Fruit fly (Drosophila melanogaster) whole organism, wandering third instar larva: ENCODE measurements around the gene CG14410.
A peak's percentile ranks its signal among the peaks of the same experiment; 100 is the strongest.

ENCODE experiments used
- Abd-B ChIP-seq: fragments of >200 bp; optimal IDR thresholded peaks from 2 replicates; lab custom pipeline; 2017; ENCODE audit warnings: missing biosample characterization, missing genetic modification characterization
- CG32264 ChIP-seq: fragments of 200-800 bp; sonication (Bioruptor generic); optimal IDR thresholded peaks from 2 replicates; lab custom pipeline; 2016; ENCODE audit warnings: missing biosample characterization, missing genetic modification characterization
- CG9705 ChIP-seq: fragments of 200-800 bp; sonication (Bioruptor generic); optimal IDR thresholded peaks from 2 replicates; lab custom pipeline; 2018; ENCODE audit warnings: missing biosample characterization, mild to moderate bottlenecking, missing genetic modification characterization
- CrebA ChIP-seq: fragments of 200-800 bp; sonication (Bioruptor generic); optimal IDR thresholded peaks from 2 replicates; lab custom pipeline; 2016; ENCODE audit warnings: missing biosample characterization, mild to moderate bottlenecking, missing genetic modification characterization, borderline replicate concordance
- Dfd ChIP-seq: fragments of >200 bp; optimal IDR thresholded peaks from 2 replicates; lab custom pipeline; 2017; ENCODE audit warnings: missing biosample characterization, missing genetic modification characterization
- Dif ChIP-seq: fragments of 200-275, 200-300 bp; sonication (Bioruptor generic); optimal IDR thresholded peaks from 2 replicates; lab custom pipeline; 2018; ENCODE audit warnings: missing biosample characterization, missing genetic modification characterization; ENCODE audit not compliant: partially characterized antibody
- GATAd ChIP-seq: sonication (Bioruptor generic); optimal IDR thresholded peaks from 2 replicates; lab custom pipeline; 2016; ENCODE audit warnings: missing biosample characterization, missing genetic modification characterization
- HLH106 ChIP-seq: fragments of 200-800 bp; optimal IDR thresholded peaks from 3 replicates; lab custom pipeline; 2019; ENCODE audit warnings: missing biosample characterization, mild to moderate bottlenecking, missing genetic modification characterization, moderate library complexity
- Hnf4 ChIP-seq: fragments of 200-800 bp; sonication (Bioruptor generic); optimal IDR thresholded peaks from 2 replicates; lab custom pipeline; 2016; ENCODE audit warnings: missing biosample characterization, mild to moderate bottlenecking, missing genetic modification characterization
- Hr78 ChIP-seq: fragments of >200 bp; optimal IDR thresholded peaks from 2 replicates; lab custom pipeline; 2017; ENCODE audit warnings: missing biosample characterization, missing genetic modification characterization
- Hr83 ChIP-seq: fragments of 200-300 bp; sonication (Bioruptor generic); optimal IDR thresholded peaks from 2 replicates; lab custom pipeline; 2016; ENCODE audit warnings: missing biosample characterization, mild to moderate bottlenecking, missing genetic modification characterization, moderate library complexity; ENCODE audit not compliant: poor library complexity, severe bottlenecking
- Jra ChIP-seq: sonication (Bioruptor generic); optimal IDR thresholded peaks from 2 replicates; lab custom pipeline; 2016; ENCODE audit warnings: missing biosample characterization, missing genetic modification characterization
- Mio ChIP-seq: sonication (Bioruptor generic); optimal IDR thresholded peaks from 2 replicates; lab custom pipeline; 2016; ENCODE audit warnings: missing biosample characterization, missing genetic modification characterization
- Myc ChIP-seq: fragments of >200 bp; optimal IDR thresholded peaks from 2 replicates; lab custom pipeline; 2017
- N ChIP-seq: fragments of >200 bp; optimal IDR thresholded peaks from 2 replicates; lab custom pipeline; 2018; ENCODE audit warnings: missing biosample characterization, missing external identifiers, missing genetic modification characterization
- OdsH ChIP-seq: fragments of 200-800 bp; sonication (Bioruptor generic); optimal IDR thresholded peaks from 2 replicates; lab custom pipeline; 2016; ENCODE audit warnings: missing biosample characterization, mild to moderate bottlenecking, missing genetic modification characterization
- Rel ChIP-seq, 2 experiments: fragments of 200-800 bp; sonication (Bioruptor generic) in 1 of 2; optimal IDR thresholded peaks; 2 replicates in 1 of 2; 3 replicates in 1 of 2; lab custom pipeline; 2016 to 2019; ENCODE audit warnings: mild to moderate bottlenecking in 2 of 2, missing biosample characterization in 2 of 2, missing genetic modification characterization in 2 of 2, moderate library complexity in 1 of 2
- Sp1 ChIP-seq: fragments of 200-800 bp; sonication (Bioruptor generic); optimal IDR thresholded peaks from 3 replicates; lab custom pipeline; 2019; ENCODE audit warnings: missing biosample characterization, mild to moderate bottlenecking, missing genetic modification characterization, moderate library complexity
- Vsx2 ChIP-seq: fragments of 200-300, 225-300 bp; sonication (Bioruptor generic); optimal IDR thresholded peaks from 2 replicates; lab custom pipeline; 2018; ENCODE audit warnings: missing biosample characterization, missing genetic modification characterization; ENCODE audit not compliant: partially characterized antibody
- br ChIP-seq: fragments of 200-800 bp; sonication (Bioruptor generic); optimal IDR thresholded peaks from 2 replicates; lab custom pipeline; 2016; ENCODE audit warnings: missing biosample characterization, missing genetic modification characterization
- brk ChIP-seq: fragments of 200-800 bp; sonication (Bioruptor generic); optimal IDR thresholded peaks from 2 replicates; lab custom pipeline; 2016; ENCODE audit warnings: missing biosample characterization, mild to moderate bottlenecking, missing genetic modification characterization
- dl ChIP-seq, 2 experiments: fragments of 175-275, 200-275 bp in 1 of 2; fragments of 200-275 bp in 1 of 2; sonication (Bioruptor generic); optimal IDR thresholded peaks; lab custom pipeline; 2018; ENCODE audit warnings: mild to moderate bottlenecking in 2 of 2, missing biosample characterization in 2 of 2, missing genetic modification characterization in 2 of 2, moderate library complexity in 2 of 2; ENCODE audit not compliant: partially characterized antibody in 2 of 2, insufficient read depth in 1 of 2
- dmrt93B ChIP-seq: fragments of 200-800 bp; sonication (Bioruptor generic); optimal IDR thresholded peaks from 2 replicates; lab custom pipeline; 2018; ENCODE audit warnings: missing biosample characterization, mild to moderate bottlenecking, missing genetic modification characterization
- dsf ChIP-seq: sonication (Bioruptor generic); optimal IDR thresholded peaks from 2 replicates; lab custom pipeline; 2016; ENCODE audit warnings: missing biosample characterization, missing genetic modification characterization, borderline replicate concordance
- ey ChIP-seq: fragments of 200-800 bp; sonication (Bioruptor generic); optimal IDR thresholded peaks from 2 replicates; lab custom pipeline; 2016; ENCODE audit warnings: missing biosample characterization, missing genetic modification characterization
- foxo ChIP-seq, 2 experiments: fragments of 200-800 bp; sonication (Bioruptor generic); optimal IDR thresholded peaks; 2 replicates in 1 of 2; 3 replicates in 1 of 2; lab custom pipeline; 2016 to 2017; ENCODE audit warnings: missing biosample characterization in 2 of 2, missing genetic modification characterization in 2 of 2
- fru ChIP-seq: fragments of 200-800 bp; sonication (Bioruptor generic); optimal IDR thresholded peaks from 3 replicates; lab custom pipeline; 2016; ENCODE audit warnings: missing biosample characterization, mild to moderate bottlenecking, missing genetic modification characterization
- h ChIP-seq: fragments of 200-800 bp; sonication (Bioruptor generic); optimal IDR thresholded peaks from 3 replicates; lab custom pipeline; 2016; ENCODE audit warnings: missing biosample characterization, mild to moderate bottlenecking, missing genetic modification characterization
- jim ChIP-seq: fragments of 175-275, 200-325 bp; sonication (Bioruptor generic); optimal IDR thresholded peaks from 2 replicates; lab custom pipeline; 2016; ENCODE audit warnings: missing biosample characterization, mild to moderate bottlenecking, missing genetic modification characterization
- lola ChIP-seq: fragments of >200 bp; optimal IDR thresholded peaks from 2 replicates; lab custom pipeline; 2017; ENCODE audit warnings: missing biosample characterization, missing genetic modification characterization
- pan ChIP-seq: fragments of >200 bp; optimal IDR thresholded peaks from 2 replicates; lab custom pipeline; 2017
- psq ChIP-seq: fragments of 200-800 bp; sonication (Bioruptor generic); optimal IDR thresholded peaks from 3 replicates; lab custom pipeline; 2017; ENCODE audit warnings: missing biosample characterization, mild to moderate bottlenecking, missing genetic modification characterization, moderate library complexity
- rgr ChIP-seq: fragments of 200-800 bp; sonication (Bioruptor generic); optimal IDR thresholded peaks from 3 replicates; lab custom pipeline; 2016; ENCODE audit warnings: missing biosample characterization, mild to moderate bottlenecking, missing genetic modification characterization
- sage ChIP-seq: fragments of 200-800 bp; sonication (Bioruptor generic); optimal IDR thresholded peaks from 2 replicates; lab custom pipeline; 2016; ENCODE audit warnings: missing biosample characterization, mild to moderate bottlenecking, missing genetic modification characterization
- sv ChIP-seq: fragments of 200-800 bp; sonication (Bioruptor generic); optimal IDR thresholded peaks from 3 replicates; lab custom pipeline; 2016; ENCODE audit warnings: missing biosample characterization, missing genetic modification characterization
- tai ChIP-seq: sonication (Bioruptor generic); optimal IDR thresholded peaks from 2 replicates; lab custom pipeline; 2016; ENCODE audit warnings: missing biosample characterization, missing genetic modification characterization
- usp ChIP-seq: fragments of >200 bp; optimal IDR thresholded peaks from 2 replicates; lab custom pipeline; 2017; ENCODE audit warnings: missing biosample characterization, missing genetic modification characterization
- woc ChIP-seq: sonication (Bioruptor generic); optimal IDR thresholded peaks from 2 replicates; lab custom pipeline; 2016; ENCODE audit warnings: missing biosample characterization, mild to moderate bottlenecking, missing genetic modification characterization

CG14410 gene

DNA sequence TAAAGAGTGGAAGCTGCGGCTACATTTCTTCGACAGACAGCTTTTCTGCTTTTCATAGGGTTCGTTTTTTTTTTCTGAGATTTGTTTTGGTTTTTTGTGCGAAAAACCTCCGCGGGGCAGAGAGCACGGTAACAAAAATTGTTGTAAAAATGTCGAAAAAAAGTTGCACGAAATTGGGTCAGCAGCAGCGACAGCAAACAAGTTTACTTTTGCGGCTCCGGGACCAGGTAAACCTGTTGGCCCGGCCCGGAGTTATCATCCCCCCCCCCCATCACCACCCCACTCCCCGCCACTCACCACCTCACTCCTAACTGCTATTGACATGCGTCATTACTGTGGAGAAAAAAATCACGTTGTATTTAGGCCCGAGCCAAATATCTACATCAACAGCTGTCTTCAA lies 31.9 kb downstream of the CG14410 start:
- no peak for TF ChIP-seq lola (GFP tag; lab: Kevin White, UChicago)

DNA sequence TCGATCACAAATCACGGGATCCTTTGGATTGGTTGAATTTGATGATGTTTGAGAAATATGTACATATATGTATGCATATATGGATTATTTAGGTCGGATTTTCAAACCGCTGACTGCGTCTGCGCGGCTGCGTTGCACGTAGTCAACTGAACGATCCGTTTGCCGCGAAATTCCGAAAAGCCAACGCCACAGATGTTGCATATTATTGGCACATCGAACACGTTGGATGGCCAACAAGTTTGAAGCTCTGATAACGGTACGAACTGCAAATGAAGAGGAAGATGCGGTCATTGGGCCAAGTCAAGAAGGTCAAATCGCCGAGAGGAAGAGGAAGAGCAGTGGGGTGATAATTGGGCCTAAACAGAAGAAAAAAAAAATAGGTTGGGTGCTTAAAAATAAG lies 34.5 kb downstream of the CG14410 start, which contains the start of gene CG9518:
CG9518 (minus strand) TSS at position 154 of the 400 bp plus-strand sequence.
- no peak for TF ChIP-seq CG32264 (GFP tag; lab: Kevin White, UChicago)
- no peak for TF ChIP-seq lola (GFP tag; lab: Kevin White, UChicago)
- no peak for TF ChIP-seq foxo (GFP tag; optimal IDR thresholded peaks at IDR 0.05; lab: Kevin White, UChicago)
- no peak for TF ChIP-seq OdsH (GFP tag; lab: Kevin White, UChicago)
- TF ChIP-seq fru (GFP tag; lab: Kevin White, UChicago), result no peak
- TF ChIP-seq dl (GFP tag; optimal IDR thresholded peaks at IDR 0.05; lab: Kevin White, UChicago; ENCODE audit: insufficient read depth in 1 of 2, partially characterized antibody in 2 of 2), result no peak
- no peak for TF ChIP-seq rgr
- TF ChIP-seq Sp1 (GFP tag; lab: Kevin White, UChicago), result no peak
- TF ChIP-seq sv (GFP tag; lab: Kevin White, UChicago), result no peak
- no peak for TF ChIP-seq HLH106 (tag; lab: Kevin White, UChicago)
- TF ChIP-seq tai (GFP tag; lab: Kevin White, UChicago), result no peak
- no peak for TF ChIP-seq jim (GFP tag; lab: Kevin White, UChicago)
- no peak for TF ChIP-seq Dfd (GFP tag; lab: Kevin White, UChicago)
- TF ChIP-seq brk (GFP tag; lab: Kevin White, UChicago), result no peak
- no peak for TF ChIP-seq ey (GFP tag; lab: Kevin White, UChicago)

DNA sequence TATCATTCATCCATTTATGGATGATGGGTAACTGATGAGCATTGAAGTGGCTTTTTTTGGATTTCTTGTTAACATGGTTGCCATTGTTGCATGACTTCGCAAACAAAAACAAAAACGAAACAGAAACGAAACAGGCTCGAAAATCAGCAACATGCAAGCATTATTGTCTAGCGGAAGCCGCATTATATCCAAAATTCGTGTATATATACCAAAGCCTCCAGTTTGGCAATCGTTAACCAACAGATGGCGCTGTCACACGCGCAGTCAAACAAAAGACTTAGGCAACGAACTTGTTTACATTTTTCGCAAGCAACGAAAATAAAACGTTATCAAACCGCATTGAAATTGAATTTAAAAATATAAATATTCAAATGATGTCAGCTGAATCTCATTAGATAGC lies 42.4 kb downstream of the CG14410 start:
- no peak for TF ChIP-seq br (GFP tag; lab: Kevin White, UChicago)
- TF ChIP-seq CG9705, result no peak
- TF ChIP-seq Myc (lab: Kevin White, UChicago), result no peak
- TF ChIP-seq fru (GFP tag; lab: Kevin White, UChicago), result no peak
- no peak for TF ChIP-seq ey (GFP tag; lab: Kevin White, UChicago)

DNA sequence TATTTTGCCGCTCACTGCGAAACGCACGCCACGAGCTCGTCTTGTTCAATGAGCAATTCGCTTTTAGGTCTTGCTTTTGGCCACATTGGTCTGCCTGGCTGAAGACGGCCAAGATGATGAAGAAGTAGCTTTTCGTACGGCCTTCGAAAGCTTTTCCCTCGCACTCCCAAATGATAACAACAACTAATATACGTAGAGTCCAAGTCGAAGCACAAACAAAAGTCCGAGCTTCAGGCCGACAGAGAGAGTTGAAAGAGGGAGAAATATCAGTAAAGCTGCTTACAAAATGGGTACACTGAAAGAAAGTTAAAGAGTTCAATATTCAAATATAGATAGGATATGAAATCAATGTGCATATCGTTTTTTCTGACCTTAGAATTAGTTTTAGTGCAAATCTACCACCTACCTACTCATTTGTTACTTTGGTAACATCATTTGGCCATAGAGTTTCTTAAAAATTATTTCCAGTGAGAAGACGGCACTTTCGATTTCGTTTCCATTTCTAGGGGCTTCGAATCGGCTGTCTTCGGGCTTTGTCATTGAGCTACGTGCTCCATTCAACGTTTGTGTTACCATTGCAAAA lies 46.1 kb downstream of the CG14410 start, which contains the start of the genes CG45064 and CG45065:
CG45064 (minus strand) TSS at position 51 of the 583 bp plus-strand sequence.
CG45065 (minus strand) TSS at position 51 of the 583 bp plus-strand sequence.
- TF ChIP-seq pan (lab: Kevin White, UChicago) (no peak), foxo (GFP tag; optimal IDR thresholded peaks at IDR 0.05; lab: Kevin White, UChicago) (peak in 1 of 2 experiments; percentile 75), Hr78 (GFP tag; lab: Kevin White, UChicago) (no peak), Sp1 (GFP tag; lab: Kevin White, UChicago) (peak; percentile 78), h (peak; percentile 92), ey (GFP tag; lab: Kevin White, UChicago) (peak; percentile 87), Jra (GFP tag; lab: Kevin White, UChicago) (peak; percentile 30), dsf (GFP tag; lab: Kevin White, UChicago) (peak; percentile 26), dmrt93B (peak; percentile 57), N (GFP tag; lab: Kevin White, UChicago) (no peak), Mio (GFP tag; lab: Kevin White, UChicago) (no peak), GATAd (no peak), Vsx2 (GFP tag; lab: Kevin White, UChicago) (no peak), sv (GFP tag; lab: Kevin White, UChicago) (peak; percentile 70), Dfd (GFP tag; lab: Kevin White, UChicago) (no peak), psq (peak; percentile 81), fru (GFP tag; lab: Kevin White, UChicago) (peak; percentile 90), HLH106 (tag; lab: Kevin White, UChicago) (peak; percentile 61), rgr (peak; percentile 90), dl (GFP tag; optimal IDR thresholded peaks at IDR 0.05; lab: Kevin White, UChicago; ENCODE audit: insufficient read depth in 1 of 2, partially characterized antibody in 2 of 2) (no peak), woc (peak; percentile 55), Hnf4 (GFP tag; lab: Kevin White, UChicago) (peak; percentile 78), usp (GFP tag; lab: Kevin White, UChicago) (no peak), CrebA (GFP tag; lab: Kevin White, UChicago) (peak; percentile 8), brk (GFP tag; lab: Kevin White, UChicago) (peak; percentile 65), Rel (GFP tag; optimal IDR thresholded peaks at IDR 0.05; lab: Kevin White, UChicago) (no peak), Rel (tag; optimal IDR thresholded peaks at IDR 0.05; lab: Kevin White, UChicago) (no peak), Myc (lab: Kevin White, UChicago) (no peak), jim (GFP tag; lab: Kevin White, UChicago) (no peak), Abd-B (GFP tag; lab: Kevin White, UChicago) (no peak), sage (peak; percentile 65), Dif (GFP tag; lab: Kevin White, UChicago) (no peak), Hr83 (GFP tag; lab: Kevin White, UChicago) (no peak), tai (GFP tag; lab: Kevin White, UChicago) (peak; percentile 70), CG32264 (GFP tag; lab: Kevin White, UChicago) (no peak), br (GFP tag; lab: Kevin White, UChicago) (peak; percentile 84), lola (GFP tag; lab: Kevin White, UChicago) (no peak), OdsH (GFP tag; lab: Kevin White, UChicago) (peak; percentile 87), CG9705 (peak; percentile 37)
